Fruit fly (Drosophila melanogaster) whole organism, embryonic: ENCODE measurements around the gene Hsp83.

Source experiments
- Asciz ChIP-seq: fragments of 200-800 bp; sonication (Bioruptor generic); optimal IDR thresholded peaks from 2 replicates; lab custom pipeline; 2017; ENCODE audit warnings: missing biosample characterization, mild to moderate bottlenecking, missing genetic modification characterization, missing genetic modification reagents
- C15 ChIP-seq: fragments of 200-800 bp; sonication (Bioruptor generic); IDR thresholded peaks from 3 replicates; pipeline ENCODE4 v1.3.6; 2022; ENCODE audit warnings: missing biosample characterization, missing genetic modification characterization
- CG1024 ChIP-seq: fragments of 200-800 bp; sonication (Bioruptor generic); IDR thresholded peaks from 2 replicates; pipeline ENCODE4 v1.3.6; 2022; ENCODE audit warnings: missing biosample characterization, missing genetic modification characterization
- CG10366 ChIP-seq: fragments of 200-800 bp; sonication (Bioruptor generic); IDR thresholded peaks from 2 replicates; pipeline ENCODE4 v1.3.6; 2022; ENCODE audit warnings: missing biosample characterization, missing genetic modification characterization
- CG11504 ChIP-seq: fragments of 200-800 bp; sonication (Bioruptor generic); optimal IDR thresholded peaks from 3 replicates; lab custom pipeline; 2019; ENCODE audit warnings: missing biosample characterization, mild to moderate bottlenecking, missing genetic modification characterization, moderate library complexity
- CG12659 ChIP-seq: fragments of 200-800 bp; sonication (Bioruptor generic); optimal IDR thresholded peaks from 3 replicates; lab custom pipeline; 2017; ENCODE audit warnings: mild to moderate bottlenecking, missing biosample characterization, missing genetic modification reagents, missing genetic modification characterization
- CG12942 ChIP-seq: fragments of 200-800 bp; sonication (Bioruptor generic); optimal IDR thresholded peaks from 3 replicates; lab custom pipeline; 2016; ENCODE audit warnings: missing biosample characterization, missing genetic modification characterization
- CG13123 ChIP-seq: fragments of 200-800 bp; sonication (Bioruptor generic); optimal IDR thresholded peaks from 2 replicates; lab custom pipeline; 2016; ENCODE audit warnings: missing biosample characterization, missing genetic modification characterization
- CG14860 ChIP-seq: fragments of 200-800 bp; sonication (Bioruptor generic); IDR thresholded peaks from 3 replicates; pipeline ENCODE4 v1.3.6; 2022; ENCODE audit warnings: missing biosample characterization, missing genetic modification characterization; ENCODE audit not compliant: partially characterized antibody
- CG1647 ChIP-seq: fragments of 200-800 bp; sonication (Bioruptor generic); optimal IDR thresholded peaks from 3 replicates; lab custom pipeline; 2016; ENCODE audit warnings: missing biosample characterization, missing genetic modification characterization
- CG16863 ChIP-seq: fragments of 200-800 bp; sonication (Bioruptor generic); optimal IDR thresholded peaks from 3 replicates; lab custom pipeline; 2016; ENCODE audit warnings: missing biosample characterization, missing genetic modification characterization
- CG17612 ChIP-seq: fragments of 200-800 bp; sonication (Bioruptor generic); IDR thresholded peaks from 2 replicates; pipeline ENCODE4 v1.3.6; 2022; ENCODE audit warnings: missing biosample characterization, missing genetic modification characterization
- CG17829 ChIP-seq: fragments of 200-800 bp; optimal IDR thresholded peaks from 2 replicates; lab custom pipeline; 2019; ENCODE audit warnings: missing biosample characterization, mild to moderate bottlenecking, missing genetic modification characterization, moderate library complexity
- CG2712 ChIP-seq: fragments of 200-800 bp; optimal IDR thresholded peaks from 3 replicates; lab custom pipeline; 2019; ENCODE audit warnings: missing biosample characterization, mild to moderate bottlenecking, missing genetic modification characterization, moderate library complexity
- CG3163 ChIP-seq: fragments of 200-800 bp; sonication (Bioruptor generic); optimal IDR thresholded peaks from 3 replicates; lab custom pipeline; 2016; ENCODE audit warnings: missing biosample characterization, missing genetic modification characterization
- CG32767 ChIP-seq: fragments of 200-800 bp; sonication (Bioruptor generic); IDR thresholded peaks from 2 replicates; pipeline ENCODE4 v1.3.6; 2022; ENCODE audit warnings: missing biosample characterization, missing genetic modification characterization
- CG6854 ChIP-seq: fragments of 200-800 bp; sonication (Bioruptor generic); optimal IDR thresholded peaks from 3 replicates; lab custom pipeline; 2017; ENCODE audit warnings: missing biosample characterization, mild to moderate bottlenecking, missing genetic modification characterization
- CG7357 ChIP-seq: fragments of 200-800 bp; sonication (Bioruptor generic); IDR thresholded peaks from 3 replicates; pipeline ENCODE4 v1.3.6; 2022; ENCODE audit warnings: missing biosample characterization, missing genetic modification characterization
- CG7556 ChIP-seq: fragments of 200-800 bp; sonication (Bioruptor generic); optimal IDR thresholded peaks from 2 replicates; lab custom pipeline; 2017; ENCODE audit warnings: missing biosample characterization, mild to moderate bottlenecking, missing genetic modification characterization
- D19A ChIP-seq: fragments of 200-800 bp; optimal IDR thresholded peaks from 3 replicates; lab custom pipeline; 2019; ENCODE audit warnings: missing biosample characterization, mild to moderate bottlenecking, missing genetic modification characterization, moderate library complexity
- Dll ChIP-seq: fragments of 200-800 bp; sonication (Bioruptor generic); IDR thresholded peaks from 4 replicates; pipeline ENCODE4 v1.3.6; 2022; ENCODE audit warnings: missing biosample characterization, missing genetic modification characterization; ENCODE audit not compliant: partially characterized antibody
- Doc3 ChIP-seq: fragments of 200-800 bp; sonication (Bioruptor generic); IDR thresholded peaks from 3 replicates; pipeline ENCODE4 v1.3.6; 2022; ENCODE audit warnings: missing biosample characterization, missing genetic modification characterization; ENCODE audit not compliant: partially characterized antibody
- Eip74EF ChIP-seq, 2 experiments: fragments of 200-800 bp in 1 of 2; fragments of >200 bp in 1 of 2; sonication (Bioruptor generic) in 1 of 2; optimal IDR thresholded peaks; 2 replicates each; lab custom pipeline; 2017 to 2019; ENCODE audit warnings: missing biosample characterization in 2 of 2, missing genetic modification characterization in 2 of 2, mild to moderate bottlenecking in 1 of 2, moderate library complexity in 1 of 2
- Hmx ChIP-seq: fragments of 200-800 bp; sonication (Bioruptor generic); optimal IDR thresholded peaks from 2 replicates; lab custom pipeline; 2016; ENCODE audit warnings: missing biosample characterization, missing genetic modification characterization
- Lpt ChIP-seq: fragments of >200 bp; optimal IDR thresholded peaks from 2 replicates; lab custom pipeline; 2018; ENCODE audit warnings: missing biosample characterization, missing genetic modification characterization
- MTF-1 ChIP-seq: fragments of 200-800 bp; sonication (Bioruptor generic); optimal IDR thresholded peaks from 2 replicates; lab custom pipeline; 2018; ENCODE audit warnings: missing biosample characterization, mild to moderate bottlenecking, missing genetic modification characterization, borderline replicate concordance
- Meics ChIP-seq: fragments of 200-800 bp; sonication (Bioruptor generic); optimal IDR thresholded peaks from 2 replicates; lab custom pipeline; 2017; ENCODE audit warnings: missing biosample characterization, mild to moderate bottlenecking, missing genetic modification characterization
- PHDP ChIP-seq: fragments of 200-800 bp; sonication (Bioruptor generic); optimal IDR thresholded peaks from 3 replicates; lab custom pipeline; 2018; ENCODE audit warnings: missing biosample characterization, mild to moderate bottlenecking, missing genetic modification characterization, moderate library complexity
- Ssrp ChIP-seq: fragments of 200-800 bp; sonication (Bioruptor generic); optimal IDR thresholded peaks from 2 replicates; lab custom pipeline; 2018; ENCODE audit warnings: missing biosample characterization, mild to moderate bottlenecking, missing genetic modification characterization, moderate library complexity
- amos ChIP-seq: fragments of 200-800 bp; sonication (Bioruptor generic); IDR thresholded peaks from 2 replicates; pipeline ENCODE4 v1.3.6; 2022; ENCODE audit warnings: missing biosample characterization, missing genetic modification characterization; ENCODE audit not compliant: partially characterized antibody
- ash1 ChIP-seq: fragments of 200-800 bp; sonication (Bioruptor generic); optimal IDR thresholded peaks from 2 replicates; lab custom pipeline; 2018; ENCODE audit warnings: missing biosample characterization, mild to moderate bottlenecking, missing genetic modification characterization
- br ChIP-seq: fragments of >200 bp; optimal IDR thresholded peaks from 2 replicates; lab custom pipeline; 2017
- chinmo ChIP-seq: fragments of 200-800 bp; sonication (Bioruptor generic); IDR thresholded peaks from 4 replicates; pipeline ENCODE4 v1.3.6; 2022; ENCODE audit warnings: missing biosample characterization, missing genetic modification characterization; ENCODE audit not compliant: partially characterized antibody
- emc ChIP-seq: fragments of 200-800 bp; sonication (Bioruptor generic); optimal IDR thresholded peaks from 2 replicates; lab custom pipeline; 2016; ENCODE audit warnings: missing biosample characterization, missing genetic modification characterization
- en ChIP-seq: fragments of 200-800 bp; sonication (Bioruptor generic); optimal IDR thresholded peaks from 2 replicates; lab custom pipeline; 2016; ENCODE audit warnings: missing biosample characterization, missing genetic modification characterization
- esg ChIP-seq: fragments of 200-800 bp; sonication (Bioruptor generic); conservative IDR thresholded peaks from 2 replicates; pipeline ENCODE4 v1.3.6; 2022; ENCODE audit warnings: missing biosample characterization, missing genetic modification characterization
- gcm2 ChIP-seq: fragments of 200-800 bp; sonication (Bioruptor generic); optimal IDR thresholded peaks from 2 replicates; lab custom pipeline; 2016; ENCODE audit warnings: missing biosample characterization, missing genetic modification characterization
- ham ChIP-seq: fragments of 200-800 bp; sonication (Bioruptor generic); IDR thresholded peaks from 2 replicates; pipeline ENCODE4 v1.3.6; 2022; ENCODE audit warnings: missing biosample characterization, missing genetic modification characterization
- hb ChIP-seq: fragments of 200-800 bp; sonication (Bioruptor generic); IDR thresholded peaks from 3 replicates; pipeline ENCODE4 v1.3.6; 2022; ENCODE audit warnings: missing biosample characterization, missing genetic modification characterization; ENCODE audit not compliant: partially characterized antibody
- insv ChIP-seq, 2 experiments: fragments of 200-800 bp; sonication (Bioruptor generic); optimal IDR thresholded peaks; 3 replicates each; lab custom pipeline; 2016 to 2018; ENCODE audit warnings: missing biosample characterization in 2 of 2, missing genetic modification characterization in 2 of 2
- jing ChIP-seq: fragments of 200-800 bp; sonication (Bioruptor generic); optimal IDR thresholded peaks from 2 replicates; lab custom pipeline; 2018; ENCODE audit warnings: missing biosample characterization, mild to moderate bottlenecking, missing genetic modification characterization
- lola ChIP-seq, 3 experiments: fragments of >200 bp in 2 of 3; fragments of 200-800 bp in 1 of 3; sonication (Bioruptor generic) in 1 of 3; optimal IDR thresholded peaks; 2 replicates each; lab custom pipeline; 2017 to 2019; ENCODE audit warnings: missing biosample characterization in 3 of 3, missing genetic modification characterization in 3 of 3, mild to moderate bottlenecking in 1 of 3, moderate library complexity in 1 of 3
- maf-S ChIP-seq: fragments of 200-800 bp; sonication (Bioruptor generic); optimal IDR thresholded peaks from 2 replicates; lab custom pipeline; 2016; ENCODE audit warnings: missing biosample characterization, missing genetic modification characterization
- mam ChIP-seq: fragments of 200-800 bp; sonication (Bioruptor generic); optimal IDR thresholded peaks from 3 replicates; lab custom pipeline; 2016; ENCODE audit warnings: missing biosample characterization, missing genetic modification characterization
- oc ChIP-seq: fragments of 200-800 bp; sonication (Bioruptor generic); optimal IDR thresholded peaks from 2 replicates; lab custom pipeline; 2018; ENCODE audit warnings: missing biosample characterization, mild to moderate bottlenecking, missing genetic modification characterization, moderate library complexity
- pb ChIP-seq: fragments of 200-800 bp; sonication (Bioruptor generic); optimal IDR thresholded peaks from 3 replicates; lab custom pipeline; 2016; ENCODE audit warnings: missing biosample characterization, missing genetic modification characterization
- pfk ChIP-seq: fragments of 200-800 bp; sonication (Bioruptor generic); optimal IDR thresholded peaks from 2 replicates; lab custom pipeline; 2018; ENCODE audit warnings: missing biosample characterization, mild to moderate bottlenecking, missing genetic modification characterization, moderate library complexity
- unc-4 ChIP-seq: fragments of 200-800 bp; sonication (Bioruptor generic); IDR thresholded peaks from 2 replicates; pipeline ENCODE4 v1.3.6; 2022; ENCODE audit warnings: missing biosample characterization, missing genetic modification characterization; ENCODE audit not compliant: partially characterized antibody
- zen ChIP-seq: fragments of 200-800 bp; sonication (Bioruptor generic); optimal IDR thresholded peaks from 3 replicates; lab custom pipeline; 2018; ENCODE audit warnings: missing biosample characterization, mild to moderate bottlenecking, missing genetic modification characterization, moderate library complexity
- zf30C ChIP-seq: fragments of 200-800 bp; sonication (Bioruptor generic); optimal IDR thresholded peaks from 3 replicates; lab custom pipeline; 2018; ENCODE audit warnings: missing biosample characterization, mild to moderate bottlenecking, missing genetic modification characterization

The Hsp83 gene

dm6 chr3L:3194059-3194458, 1.3 kb downstream of the Hsp83 start:
- TF ChIP-seq amos = no peak
- peak; percentile 93 for TF ChIP-seq D19A (tag; lab: Kevin White, UChicago)
- TF ChIP-seq ham = no peak
- peak; percentile 82 for TF ChIP-seq CG7357 (GFP tag; lab: Robert Waterston, UW)
- TF ChIP-seq emc (GFP tag; lab: Kevin White, UChicago) = no peak
- TF ChIP-seq gcm2 (GFP tag; lab: Kevin White, UChicago) = peak; percentile 9
- no peak for TF ChIP-seq Hmx (GFP tag; lab: Kevin White, UChicago)
- TF ChIP-seq Asciz (GFP tag; lab: Kevin White, UChicago) = peak; percentile 94
- peak; percentile 66 for TF ChIP-seq CG16863 (GFP tag; lab: Kevin White, UChicago)
- TF ChIP-seq jing (GFP tag; lab: Kevin White, UChicago) = peak; percentile 82
- TF ChIP-seq Doc3 (GFP tag; lab: Robert Waterston, UW) = no peak
- TF ChIP-seq CG1647 (GFP tag; lab: Kevin White, UChicago) = peak; percentile 72
- TF ChIP-seq en (GFP tag; lab: Kevin White, UChicago) = peak; percentile 24
- TF ChIP-seq hb (GFP tag; lab: Robert Waterston, UW) = no peak
- TF ChIP-seq CG7556 (GFP tag; lab: Kevin White, UChicago) = peak; percentile 92
- peak; percentile 89 for TF ChIP-seq MTF-1 (GFP tag; lab: Kevin White, UChicago)
- no peak for TF ChIP-seq unc-4 (GFP tag; lab: Robert Waterston, UW)
- TF ChIP-seq Meics (GFP tag; lab: Kevin White, UChicago) = peak; percentile 94
- TF ChIP-seq mam (GFP tag; lab: Kevin White, UChicago) = peak; percentile 57
- TF ChIP-seq CG3163 = no peak
- peak; percentile 94 for TF ChIP-seq CG10366 (GFP tag; lab: Robert Waterston, UW)
- TF ChIP-seq CG32767 = peak; percentile 90
- no peak for TF ChIP-seq br (lab: Kevin White, UChicago)
- peak; percentile 95 for TF ChIP-seq CG17829 (tag; lab: Kevin White, UChicago)
- TF ChIP-seq CG11504 (tag; lab: Kevin White, UChicago) = peak; percentile 95
- no peak for TF ChIP-seq Dll (GFP tag; lab: Robert Waterston, UW)
- TF ChIP-seq pb = no peak
- TF ChIP-seq CG12659 (GFP tag; lab: Kevin White, UChicago) = peak; percentile 93
- peak; percentile 88 for TF ChIP-seq CG6854 (GFP tag; lab: Kevin White, UChicago)
- TF ChIP-seq insv (GFP tag; optimal IDR thresholded peaks at IDR 0.05; lab: Kevin White, UChicago) = peak in 1 of 2 experiments; percentile 11
- peak in 1 of 2 experiments; percentile 91 for TF ChIP-seq Eip74EF (GFP tag; optimal IDR thresholded peaks at IDR 0.05; lab: Kevin White, UChicago)
- TF ChIP-seq ash1 = peak; percentile 63
- TF ChIP-seq maf-S (GFP tag; lab: Kevin White, UChicago) = no peak
- no peak for TF ChIP-seq CG14860 (GFP tag; lab: Robert Waterston, UW)
- peak; percentile 70 for TF ChIP-seq CG17612 (GFP tag; lab: Robert Waterston, UW)
- TF ChIP-seq zf30C (GFP tag; lab: Kevin White, UChicago) = no peak
- peak; percentile 80 for TF ChIP-seq CG12942
- no peak for TF ChIP-seq chinmo (GFP tag; lab: Robert Waterston, UW)
- peak; percentile 95 for TF ChIP-seq CG2712 (tag; lab: Kevin White, UChicago)
- TF ChIP-seq pfk (GFP tag; lab: Kevin White, UChicago) = peak; percentile 2
- TF ChIP-seq CG1024 (GFP tag; lab: Robert Waterston, UW) = peak; percentile 91
- TF ChIP-seq esg (GFP tag; lab: Robert Waterston, UW) = peak; percentile 89
- TF ChIP-seq zen = peak; percentile 97
- peak; percentile 79; the same call in 2 of the 3 replicates for TF ChIP-seq C15 (GFP tag; lab: Robert Waterston, UW)
- TF ChIP-seq Ssrp (tag; lab: Kevin White, UChicago) = peak; percentile 91
- TF ChIP-seq oc (tag; lab: Kevin White, UChicago) = peak; percentile 95
- no peak for TF ChIP-seq Lpt
- TF ChIP-seq PHDP = peak; percentile 95
- peak; percentile 81 for TF ChIP-seq CG13123 (GFP tag; lab: Kevin White, UChicago)
- TF ChIP-seq lola (GFP tag; optimal IDR thresholded peaks at IDR 0.05; lab: Kevin White, UChicago) = peak in 1 of 3 experiments; percentile 88
